Fruit fly (Drosophila melanogaster) whole organism, prepupa: Measurements from ENCODE around the gene Fancd2.

Experiments
- CG10669 ChIP-seq: fragments of 200-800 bp; sonication (Bioruptor generic); optimal IDR thresholded peaks from 3 replicates; lab custom pipeline; 2018; ENCODE audit warnings: missing biosample characterization, mild to moderate bottlenecking, missing genetic modification characterization, moderate library complexity
- CG1621 ChIP-seq: fragments of 200-800 bp; sonication (Bioruptor generic); optimal IDR thresholded peaks from 3 replicates; lab custom pipeline; 2018; ENCODE audit warnings: missing biosample characterization, mild to moderate bottlenecking, missing genetic modification characterization
- CG3919 ChIP-seq: fragments of 200-800 bp; sonication (Bioruptor generic); optimal IDR thresholded peaks from 3 replicates; lab custom pipeline; 2016; ENCODE audit warnings: missing biosample characterization, missing genetic modification characterization
- CG6276 ChIP-seq: fragments of 200-800 bp; sonication (Bioruptor generic); optimal IDR thresholded peaks from 2 replicates; lab custom pipeline; 2017; ENCODE audit warnings: missing biosample characterization, mild to moderate bottlenecking, missing genetic modification characterization
- CG6854 ChIP-seq: fragments of 200-800 bp; sonication (Bioruptor generic); optimal IDR thresholded peaks from 2 replicates; lab custom pipeline; 2017; ENCODE audit warnings: missing biosample characterization, mild to moderate bottlenecking, missing genetic modification characterization
- CG8632 ChIP-seq: fragments of 200-800 bp; sonication (Bioruptor generic); optimal IDR thresholded peaks from 3 replicates; lab custom pipeline; 2016; ENCODE audit warnings: missing biosample characterization, missing genetic modification characterization
- Smox ChIP-seq: fragments of 200-800 bp; sonication (Bioruptor generic); optimal IDR thresholded peaks from 3 replicates; lab custom pipeline; 2016; ENCODE audit warnings: missing biosample characterization, missing genetic modification characterization
- Sox15 ChIP-seq: fragments of 200-800 bp; sonication (Bioruptor generic); optimal IDR thresholded peaks from 3 replicates; lab custom pipeline; 2016; ENCODE audit warnings: missing biosample characterization, missing genetic modification characterization
- acj6 ChIP-seq: fragments of 200-800 bp; sonication (Bioruptor generic); optimal IDR thresholded peaks from 3 replicates; lab custom pipeline; 2016; ENCODE audit warnings: missing biosample characterization, missing genetic modification characterization
- dac ChIP-seq: fragments of 200-800 bp; sonication (Bioruptor generic); optimal IDR thresholded peaks from 2 replicates; lab custom pipeline; 2017; ENCODE audit warnings: missing biosample characterization, mild to moderate bottlenecking, missing genetic modification characterization
- fkh ChIP-seq: fragments of 200-800 bp; sonication (Bioruptor generic); optimal IDR thresholded peaks from 3 replicates; lab custom pipeline; 2017; ENCODE audit warnings: missing biosample characterization, mild to moderate bottlenecking, missing genetic modification characterization, moderate library complexity
- pdm3 ChIP-seq: fragments of 200-800 bp; sonication (Bioruptor generic); optimal IDR thresholded peaks from 3 replicates; lab custom pipeline; 2016; ENCODE audit warnings: missing biosample characterization, missing genetic modification characterization

dm6 chr3R:20833664-20834063, 17.7 kb upstream of the Fancd2 start:
- TF ChIP-seq CG8632 (peak; percentile 16), CG6854 (GFP tag; lab: Kevin White, UChicago) (no peak), Smox (GFP tag; lab: Kevin White, UChicago) (peak; percentile 28), CG6276 (peak; percentile 3), pdm3 (peak; percentile 56), fkh (GFP tag; lab: Kevin White, UChicago) (no peak), Sox15 (GFP tag; lab: Kevin White, UChicago) (no peak), CG10669 (GFP tag; lab: Kevin White, UChicago) (peak; percentile 28), CG3919 (GFP tag; lab: Kevin White, UChicago) (peak; percentile 21), CG1621 (tag; lab: Kevin White, UChicago) (no peak), acj6 (GFP tag; lab: Kevin White, UChicago) (peak; percentile 20), dac (GFP tag; lab: Kevin White, UChicago) (no peak)
